Fruit fly (Drosophila melanogaster) whole organism, embryonic: Measurements from ENCODE around the gene CG18213.

Experiments
- Abd-B ChIP-seq: fragments of 200-800 bp; sonication (Bioruptor generic); optimal IDR thresholded peaks from 2 replicates; lab custom pipeline; 2018; ENCODE audit warnings: missing biosample characterization, mild to moderate bottlenecking, missing genetic modification characterization, moderate library complexity
- B-H2 ChIP-seq: fragments of 200-800 bp; sonication (Bioruptor generic); optimal IDR thresholded peaks from 2 replicates; lab custom pipeline; 2018; ENCODE audit warnings: missing biosample characterization, mild to moderate bottlenecking, missing genetic modification characterization
- CG10565 ChIP-seq: fragments of 200-800 bp; sonication (Bioruptor generic); optimal IDR thresholded peaks from 3 replicates; lab custom pipeline; 2016; ENCODE audit warnings: missing biosample characterization, mild to moderate bottlenecking, missing genetic modification characterization
- CG12236 ChIP-seq: fragments of 200-800 bp; sonication (Bioruptor generic); optimal IDR thresholded peaks from 2 replicates; lab custom pipeline; 2016; ENCODE audit warnings: missing biosample characterization, missing genetic modification characterization
- CG9876 ChIP-seq: fragments of 200-800 bp; sonication (Bioruptor generic); optimal IDR thresholded peaks from 2 replicates; lab custom pipeline; 2016; ENCODE audit warnings: missing biosample characterization, missing genetic modification characterization
- Ets97D ChIP-seq: fragments of 200-800 bp; sonication (Bioruptor generic); optimal IDR thresholded peaks from 3 replicates; lab custom pipeline; 2016; ENCODE audit warnings: missing biosample characterization, missing genetic modification characterization
- HHEX ChIP-seq: fragments of 200-800 bp; sonication (Bioruptor generic); optimal IDR thresholded peaks from 3 replicates; lab custom pipeline; 2017; ENCODE audit warnings: missing biosample characterization, mild to moderate bottlenecking, missing genetic modification characterization, missing genetic modification reagents
- dan ChIP-seq: fragments of 200-800 bp; sonication (Bioruptor generic); IDR thresholded peaks from 2 replicates; pipeline ENCODE4 v1.3.6; 2022; ENCODE audit warnings: missing biosample characterization, missing genetic modification characterization
- fru ChIP-seq: fragments of >200 bp; optimal IDR thresholded peaks from 2 replicates; lab custom pipeline; 2017
- sna ChIP-seq: fragments of 200-800 bp; sonication (Bioruptor generic); IDR thresholded peaks from 2 replicates; pipeline ENCODE4 v1.3.6; 2022; ENCODE audit warnings: missing biosample characterization, missing genetic modification characterization; ENCODE audit not compliant: partially characterized antibody
- tap ChIP-seq: fragments of 200-800 bp; optimal IDR thresholded peaks from 3 replicates; lab custom pipeline; 2019; ENCODE audit warnings: missing biosample characterization, mild to moderate bottlenecking, missing genetic modification characterization, moderate library complexity

DNA sequence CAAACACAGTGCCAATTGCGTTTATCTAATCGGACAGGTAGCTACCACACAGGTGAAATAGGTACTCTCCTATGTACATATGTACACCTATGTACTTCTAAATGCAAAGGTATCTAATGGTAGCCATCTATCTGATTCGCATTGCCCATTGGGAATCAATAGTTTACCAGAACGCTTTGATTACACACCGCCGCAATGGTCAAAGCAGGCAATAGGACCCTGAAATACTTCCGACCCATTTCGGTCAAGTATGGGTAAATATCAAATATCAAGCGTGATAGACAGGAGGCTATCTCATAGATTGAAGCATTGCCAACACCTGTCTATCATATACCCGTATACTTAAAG lies 31.4 kb downstream of the CG18213 start:
- no peak for TF ChIP-seq CG10565 (GFP tag; lab: Kevin White, UChicago)
- TF ChIP-seq B-H2 (GFP tag; lab: Kevin White, UChicago) = no peak
- TF ChIP-seq sna (GFP tag; lab: Robert Waterston, UW) = no peak
- TF ChIP-seq Abd-B (GFP tag; lab: Kevin White, UChicago) = no peak
- TF ChIP-seq tap (tag; lab: Kevin White, UChicago) = no peak
- no peak for TF ChIP-seq dan (GFP tag; lab: Robert Waterston, UW)
- no peak for TF ChIP-seq CG9876
- TF ChIP-seq HHEX (GFP tag; lab: Kevin White, UChicago) = no peak
- TF ChIP-seq fru (lab: Kevin White, UChicago) = no peak
- no peak for TF ChIP-seq CG12236 (GFP tag; lab: Kevin White, UChicago)
- no peak for TF ChIP-seq Ets97D
